Fruit fly (Drosophila melanogaster): ENCODE data around the gene Hsp27.

Gene Hsp27

DNA sequence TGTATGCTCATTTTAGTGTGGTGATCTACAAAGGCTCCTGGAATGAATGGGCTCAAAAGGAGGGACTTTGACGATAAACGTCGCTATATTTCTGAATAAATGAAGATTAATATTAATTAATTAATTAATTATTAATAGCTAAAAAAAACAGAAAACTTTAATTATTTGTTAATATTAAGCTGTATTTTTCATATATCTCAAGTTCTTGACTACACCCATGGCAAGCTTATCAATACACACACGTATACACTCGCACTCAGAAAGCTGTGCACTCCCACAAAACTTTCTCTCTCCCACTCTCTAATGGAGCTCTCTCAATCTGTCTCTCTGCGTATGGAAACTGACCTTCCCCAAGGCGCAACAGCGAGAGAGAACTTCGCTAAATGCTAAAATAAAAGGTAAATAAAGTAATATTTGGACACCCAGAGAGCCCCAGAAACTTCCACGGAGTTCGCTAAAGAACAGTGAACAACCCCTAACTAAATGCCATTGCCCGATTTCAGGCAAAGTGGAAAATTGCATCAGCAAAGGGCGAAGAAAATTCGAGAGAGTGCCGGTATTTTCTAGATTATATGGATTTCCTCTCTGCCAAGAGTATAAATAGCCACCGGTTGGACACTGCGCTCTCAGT lies 10.4 kb upstream of the Hsp27 start (continued):
- TF ChIP-seq CkIIα-i1 (GFP tag; IDR thresholded peaks at IDR 0.05) (no peak), CG15073 (GFP tag; optimal IDR thresholded peaks at IDR 0.05) (no peak), amos (GFP tag; IDR thresholded peaks at IDR 0.05; ENCODE audit: partially characterized antibody) (no peak), Hey (tag; optimal IDR thresholded peaks at IDR 0.05) (no peak), CG10462 (GFP tag; optimal IDR thresholded peaks at IDR 0.05) (peak; percentile 29), CG17802 (tag; optimal IDR thresholded peaks at IDR 0.05) (no peak), Atf6 (GFP tag; IDR thresholded peaks at IDR 0.05) (peak; percentile 62), bab2 (GFP tag; optimal IDR thresholded peaks at IDR 0.05) (peak; percentile 17), CG32767 (GFP tag; IDR thresholded peaks at IDR 0.05) (peak; percentile 76), ap (GFP tag; IDR thresholded peaks at IDR 0.05) (peak; percentile 41; the same call in 1 of the 2 replicates), ro (GFP tag; IDR thresholded peaks at IDR 0.05) (peak; percentile 67; the same call in 1 of the 2 replicates), CG10267 (tag; optimal IDR thresholded peaks at IDR 0.05) (peak; percentile 61), CG2202 (tag; optimal IDR thresholded peaks at IDR 0.05) (peak; percentile 1), Fer1 (GFP tag; optimal IDR thresholded peaks at IDR 0.05) (peak; percentile 81), pita (GFP tag; optimal IDR thresholded peaks at IDR 0.05) (no peak), maf-S (GFP tag; optimal IDR thresholded peaks at IDR 0.05) (no peak), CG10979 (tag; optimal IDR thresholded peaks at IDR 0.05) (peak; percentile 73), btn (GFP tag; optimal IDR thresholded peaks at IDR 0.05) (no peak), CG12219 (GFP tag; optimal IDR thresholded peaks at IDR 0.05) (peak; percentile 44), CG8388 (GFP tag; optimal IDR thresholded peaks at IDR 0.05) (peak; percentile 67), CG18619 (GFP tag; optimal IDR thresholded peaks at IDR 0.05) (peak; percentile 48), kay (GFP tag; optimal IDR thresholded peaks at IDR 0.05) (no peak), Opbp (GFP tag; IDR thresholded peaks at IDR 0.05; ENCODE audit: partially characterized antibody) (peak; percentile 45; the same call in 1 of the 3 replicates), Ptx1 (GFP tag; IDR thresholded peaks at IDR 0.05) (peak; percentile 71), sna (GFP tag; IDR thresholded peaks at IDR 0.05; ENCODE audit: partially characterized antibody) (peak; percentile 67; the same call in 1 of the 2 replicates), Lhr (GFP tag; optimal IDR thresholded peaks at IDR 0.05) (peak; percentile 2), rib (GFP tag; IDR thresholded peaks at IDR 0.05) (no peak), grau (tag; optimal IDR thresholded peaks at IDR 0.05) (peak; percentile 56), cwo (GFP tag; optimal IDR thresholded peaks at IDR 0.05) (peak; percentile 76), B-H1 (GFP tag; IDR thresholded peaks at IDR 0.05) (no peak), otp (GFP tag; IDR thresholded peaks at IDR 0.05) (peak; percentile 11; the same call in 1 of the 3 replicates), Dp (GFP tag; optimal IDR thresholded peaks at IDR 0.05) (no peak), al (GFP tag; IDR thresholded peaks at IDR 0.05) (no peak), mld (GFP tag; IDR thresholded peaks at IDR 0.05; ENCODE audit: partially characterized antibody) (no peak), CG1529 (GFP tag; optimal IDR thresholded peaks at IDR 0.05) (peak; percentile 64), CG11456 (GFP tag; IDR thresholded peaks at IDR 0.05) (0 out of 3 replicates have a peak, but pooled peaks have one; percentile 66), Doc3 (GFP tag; IDR thresholded peaks at IDR 0.05; ENCODE audit: partially characterized antibody) (peak; percentile 45; the same call in 2 of the 3 replicates), prd (optimal IDR thresholded peaks at IDR 0.05) (no peak), prd (GFP tag; IDR thresholded peaks at IDR 0.05) (peak; percentile 60), CG10959 (GFP tag; IDR thresholded peaks at IDR 0.05) (no peak), Dip2 (GFP tag; IDR thresholded peaks at IDR 0.05) (no peak), croc (GFP tag; conservative IDR thresholded peaks at IDR 0.05) (no peak; the same call in 2 of the 3 replicates), yki (optimal IDR thresholded peaks at IDR 0.05) (peak; percentile 69), Taf1 (GFP tag; IDR thresholded peaks at IDR 0.05) (peak; percentile 56; the same call in 1 of the 2 replicates), CG9609 (GFP tag; optimal IDR thresholded peaks at IDR 0.05) (no peak), Hand (GFP tag; optimal IDR thresholded peaks at IDR 0.05) (peak; percentile 67), unpg (GFP tag; optimal IDR thresholded peaks at IDR 0.05) (peak; percentile 80), fd102C (GFP tag; optimal IDR thresholded peaks at IDR 0.05) (no peak), CG16863 (GFP tag; optimal IDR thresholded peaks at IDR 0.05) (peak; percentile 13), CG5953 (GFP tag; IDR thresholded peaks at IDR 0.05) (peak; percentile 69)
